Fruit fly (Drosophila melanogaster) whole organism, embryonic: ENCODE measurements around the gene CG31211.

Experiments used
- CG18619 ChIP-seq: fragments of 200-800 bp; sonication (Bioruptor generic); optimal IDR thresholded peaks from 3 replicates; lab custom pipeline; 2017; ENCODE audit warnings: missing biosample characterization, mild to moderate bottlenecking, missing genetic modification characterization
- bsh ChIP-seq, 2 experiments: fragments of 200-800 bp; sonication (Bioruptor generic); optimal IDR thresholded peaks; 2 replicates each; lab custom pipeline; 2017 to 2018; ENCODE audit warnings: mild to moderate bottlenecking in 2 of 2, missing biosample characterization in 2 of 2, missing genetic modification characterization in 2 of 2, moderate library complexity in 1 of 2

DNA sequence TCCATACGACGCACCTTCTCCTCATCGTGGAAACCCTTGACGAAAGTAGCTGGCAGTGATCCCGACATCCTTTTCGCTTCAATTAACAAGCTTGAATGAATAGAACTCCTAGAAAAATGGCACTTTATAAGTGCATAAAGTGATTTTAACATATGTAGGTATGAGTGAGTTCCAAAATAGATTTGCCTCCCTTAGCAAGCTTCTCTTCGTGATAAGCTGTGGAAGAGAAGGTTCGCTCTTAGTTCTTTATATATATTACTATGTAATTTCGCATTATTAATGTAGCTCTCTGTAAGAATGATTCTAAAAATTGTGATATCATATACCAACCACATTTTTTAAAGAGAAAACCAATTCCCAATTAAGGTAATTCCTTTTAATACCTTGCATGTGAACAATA, 35.0 kb downstream of the CG31211 start, which contains the start of gene CG3397:
- no peak for TF ChIP-seq bsh (GFP tag; optimal IDR thresholded peaks at IDR 0.05; lab: Kevin White, UChicago)
- TF ChIP-seq CG18619 (GFP tag; lab: Kevin White, UChicago) = no peak
